Worm (Caenorhabditis elegans) whole organism, L3 larva: ENCODE results near the gene abu-11.

Source experiments
- ZK546.5 ChIP-seq: sonication (generic microtip); optimal IDR thresholded peaks from 2 replicates; lab custom pipeline; 2017; ENCODE audit warnings: missing biosample characterization, missing genetic modification characterization
- ama-1 ChIP-seq: fragments of 150-350 bp; optimal IDR thresholded peaks from 2 replicates; lab custom pipeline; 2018
- ceh-9 ChIP-seq: sonication (generic microtip); optimal IDR thresholded peaks from 2 replicates; lab custom pipeline; 2018; ENCODE audit warnings: missing biosample characterization, missing genetic modification characterization
- egl-27 ChIP-seq: sonication (generic microtip); optimal IDR thresholded peaks from 4 replicates; lab custom pipeline; 2017; ENCODE audit warnings: missing biosample characterization, missing genetic modification reagents, missing genetic modification characterization
- fos-1 ChIP-seq: fragments of 150-350 bp; optimal IDR thresholded peaks from 2 replicates; lab custom pipeline; 2014; ENCODE audit warnings: missing biosample characterization, missing genetic modification characterization
- mml-1 ChIP-seq: fragments of 150-350 bp; sonication (generic microtip); optimal IDR thresholded peaks from 3 replicates; lab custom pipeline; 2014; ENCODE audit warnings: missing biosample characterization, missing genetic modification characterization
- nfya-1 ChIP-seq: sonication (generic microtip); optimal IDR thresholded peaks from 2 replicates; lab custom pipeline; 2017; ENCODE audit warnings: missing genetic modification characterization, mild to moderate bottlenecking, missing compliant biosample characterization, antibody characterized with exemption, moderate library complexity; ENCODE audit not compliant: insufficient read depth
- nhr-11 ChIP-seq: fragments of 150-350 bp; optimal IDR thresholded peaks from 2 replicates; lab custom pipeline; 2014; ENCODE audit warnings: missing biosample characterization, missing genetic modification characterization
- nhr-12 ChIP-seq: fragments of 150-350 bp; optimal IDR thresholded peaks from 2 replicates; lab custom pipeline; 2014; ENCODE audit warnings: missing biosample characterization, missing genetic modification characterization
- sea-2 ChIP-seq: fragments of 150-350 bp; sonication (generic microtip); optimal IDR thresholded peaks from 4 replicates; lab custom pipeline; 2014; ENCODE audit warnings: missing biosample characterization, missing genetic modification reagents, missing genetic modification characterization
- snpc-4 ChIP-seq: fragments of 150-350 bp; optimal IDR thresholded peaks from 2 replicates; lab custom pipeline; 2014; ENCODE audit warnings: missing biosample characterization, missing genetic modification characterization

DNA sequence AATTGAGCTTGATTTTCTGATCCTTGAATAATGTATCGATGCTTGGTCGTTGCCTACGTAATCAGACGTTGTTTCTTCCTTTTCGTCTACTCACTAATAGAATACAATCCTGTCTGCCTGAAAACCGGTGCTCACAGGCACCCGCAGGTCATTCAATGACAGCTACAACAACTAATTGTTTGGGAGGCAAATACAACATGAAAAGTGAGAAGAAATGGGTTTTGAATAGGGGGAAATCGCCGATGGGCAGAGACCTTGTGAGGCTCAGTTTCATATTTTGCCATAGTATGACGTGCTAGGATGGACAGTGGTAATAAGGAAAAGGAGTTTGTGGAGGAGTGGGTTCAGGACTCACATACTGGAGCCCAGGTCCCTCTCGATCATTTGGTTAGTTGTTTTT is 2.3 kb upstream of the abu-11 start, which contains the start of gene chs-2:
- TF ChIP-seq mml-1 (tag; lab: Kevin White, UChicago) = no peak
- no peak for TF ChIP-seq nfya-1 (tag; lab: Kevin White, UChicago)
- no peak for TF ChIP-seq ama-1
- TF ChIP-seq sea-2 (GFP tag; lab: Kevin White, UChicago) = no peak
- no peak for TF ChIP-seq ZK546.5 (tag; lab: Kevin White, UChicago)
- no peak for TF ChIP-seq fos-1 (tag; lab: Kevin White, UChicago)
- TF ChIP-seq nhr-12 (tag; lab: Kevin White, UChicago) = no peak
- TF ChIP-seq snpc-4 (tag; lab: Kevin White, UChicago) = no peak
- no peak for TF ChIP-seq nhr-11 (tag; lab: Kevin White, UChicago)
- no peak for TF ChIP-seq egl-27 (tag; lab: Kevin White, UChicago)
- TF ChIP-seq ceh-9 (tag; lab: Kevin White, UChicago) = no peak
